Fruit fly (Drosophila melanogaster) whole organism, pupa: ENCODE measurements around the gene CG18748.

ENCODE experiments used
- CG13204 ChIP-seq: fragments of 200-800 bp; sonication (Bioruptor generic); optimal IDR thresholded peaks from 2 replicates; lab custom pipeline; 2018; ENCODE audit warnings: missing biosample characterization, mild to moderate bottlenecking, missing genetic modification characterization, moderate library complexity
- CG14655 ChIP-seq: fragments of 200-800 bp; sonication (Bioruptor generic); optimal IDR thresholded peaks from 3 replicates; lab custom pipeline; 2017; ENCODE audit warnings: mild to moderate bottlenecking, missing biosample characterization, missing genetic modification reagents, missing genetic modification characterization
- CG34367 ChIP-seq: fragments of 200-800 bp; sonication (Bioruptor generic); optimal IDR thresholded peaks from 2 replicates; lab custom pipeline; 2018; ENCODE audit warnings: missing biosample characterization, mild to moderate bottlenecking, missing genetic modification characterization
- gl ChIP-seq: fragments of 200-800 bp; sonication (Bioruptor generic); optimal IDR thresholded peaks from 2 replicates; lab custom pipeline; 2018; ENCODE audit warnings: missing biosample characterization, mild to moderate bottlenecking, missing genetic modification characterization

DNA sequence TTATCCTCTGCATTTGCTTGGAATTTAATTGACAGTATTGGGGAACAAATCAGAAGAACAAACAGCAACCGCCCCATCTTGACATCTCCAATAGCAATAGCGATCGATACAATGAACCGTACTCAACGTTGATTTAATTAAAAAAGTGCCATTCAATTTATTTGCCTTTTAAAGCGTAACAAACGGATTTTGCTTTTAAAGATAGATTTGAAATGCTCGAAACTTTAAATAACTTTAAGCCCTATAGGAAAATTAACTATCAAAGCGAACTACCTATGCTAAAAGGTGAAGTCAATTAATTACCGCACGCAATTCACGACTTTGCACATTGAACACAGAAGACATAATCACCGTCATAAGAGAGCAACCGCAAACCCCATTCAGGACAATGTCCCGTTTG is 48.3 kb downstream of the CG18748 start, which contains the start of gene CG43254:
- no peak for TF ChIP-seq CG14655 (GFP tag; lab: Kevin White, UChicago)
- TF ChIP-seq gl (tag; lab: Kevin White, UChicago) = no peak
- no peak for TF ChIP-seq CG13204 (GFP tag; lab: Kevin White, UChicago)
- no peak for TF ChIP-seq CG34367
